Fruit fly (Drosophila melanogaster) whole organism, embryonic: ENCODE results near the gene OtopLc.

Source experiments
- Aef1 ChIP-seq: fragments of 200-800 bp; sonication (Bioruptor generic); IDR thresholded peaks from 3 replicates; pipeline ENCODE4 v1.3.6; 2022; ENCODE audit warnings: missing biosample characterization, missing genetic modification characterization
- Atf3 ChIP-seq: fragments of 200-800 bp; sonication (Bioruptor generic); optimal IDR thresholded peaks from 3 replicates; lab custom pipeline; 2016; ENCODE audit warnings: missing biosample characterization, missing genetic modification characterization
- CG10321 ChIP-seq: fragments of 200-800 bp; sonication (Bioruptor generic); IDR thresholded peaks from 2 replicates; pipeline ENCODE4 v1.3.6; 2022; ENCODE audit warnings: missing biosample characterization, missing genetic modification characterization
- CG10431 ChIP-seq: fragments of 200-800 bp; sonication (Bioruptor generic); optimal IDR thresholded peaks from 3 replicates; lab custom pipeline; 2018; ENCODE audit warnings: missing biosample characterization, mild to moderate bottlenecking, missing genetic modification characterization
- CG10979 ChIP-seq: fragments of 200-800 bp; sonication (Bioruptor generic); optimal IDR thresholded peaks from 2 replicates; lab custom pipeline; 2018; ENCODE audit warnings: missing biosample characterization, mild to moderate bottlenecking, missing genetic modification characterization, moderate library complexity
- CG11560 ChIP-seq: fragments of 200-800 bp; sonication (Bioruptor generic); IDR thresholded peaks from 3 replicates; pipeline ENCODE4 v1.3.6; 2022; ENCODE audit warnings: missing biosample characterization, missing genetic modification characterization
- CG12219 ChIP-seq: fragments of 200-800 bp; sonication (Bioruptor generic); optimal IDR thresholded peaks from 3 replicates; lab custom pipeline; 2018; ENCODE audit warnings: missing biosample characterization, mild to moderate bottlenecking, missing genetic modification characterization
- CG14860 ChIP-seq: fragments of 200-800 bp; sonication (Bioruptor generic); IDR thresholded peaks from 3 replicates; pipeline ENCODE4 v1.3.6; 2022; ENCODE audit warnings: missing biosample characterization, missing genetic modification characterization; ENCODE audit not compliant: partially characterized antibody
- CG1602 ChIP-seq: fragments of 200-800 bp; sonication (Bioruptor generic); optimal IDR thresholded peaks from 3 replicates; lab custom pipeline; 2016; ENCODE audit warnings: missing biosample characterization, missing genetic modification characterization
- CG1603 ChIP-seq: fragments of 200-800 bp; sonication (Bioruptor generic); optimal IDR thresholded peaks from 2 replicates; lab custom pipeline; 2019; ENCODE audit warnings: missing biosample characterization, mild to moderate bottlenecking, missing genetic modification characterization, moderate library complexity
- CG17802 ChIP-seq: fragments of 200-800 bp; sonication (Bioruptor generic); optimal IDR thresholded peaks from 2 replicates; lab custom pipeline; 2018; ENCODE audit warnings: missing biosample characterization, mild to moderate bottlenecking, missing genetic modification characterization, moderate library complexity
- CG1832 ChIP-seq: fragments of 200-800 bp; sonication (Bioruptor generic); optimal IDR thresholded peaks from 2 replicates; lab custom pipeline; 2017; ENCODE audit warnings: missing biosample characterization, mild to moderate bottlenecking, missing genetic modification characterization, inconsistent platforms
- CG2120 ChIP-seq: fragments of 200-800 bp; sonication (Bioruptor generic); optimal IDR thresholded peaks from 3 replicates; lab custom pipeline; 2016; ENCODE audit warnings: missing biosample characterization, missing genetic modification characterization
- CG30403 ChIP-seq: fragments of 200-800 bp; sonication (Bioruptor generic); optimal IDR thresholded peaks from 3 replicates; lab custom pipeline; 2016; ENCODE audit warnings: missing biosample characterization, missing genetic modification characterization
- CG32767 ChIP-seq: fragments of 200-800 bp; sonication (Bioruptor generic); IDR thresholded peaks from 2 replicates; pipeline ENCODE4 v1.3.6; 2022; ENCODE audit warnings: missing biosample characterization, missing genetic modification characterization
- CG3838 ChIP-seq: fragments of 200-800 bp; sonication (Bioruptor generic); optimal IDR thresholded peaks from 3 replicates; lab custom pipeline; 2016; ENCODE audit warnings: missing biosample characterization, missing genetic modification characterization
- CG4360 ChIP-seq: fragments of 200-800 bp; sonication (Bioruptor generic); IDR thresholded peaks from 2 replicates; pipeline ENCODE4 v1.3.6; 2022; ENCODE audit warnings: missing biosample characterization, missing genetic modification characterization
- CG43689 ChIP-seq: fragments of 200-800 bp; sonication (Bioruptor generic); IDR thresholded peaks from 2 replicates; pipeline ENCODE4 v1.3.6; 2022; ENCODE audit warnings: missing biosample characterization, missing genetic modification characterization
- CG4820 ChIP-seq: fragments of 200-800 bp; sonication (Bioruptor generic); optimal IDR thresholded peaks from 3 replicates; lab custom pipeline; 2016; ENCODE audit warnings: missing biosample characterization, missing genetic modification characterization
- CG7963 ChIP-seq: fragments of 200-800 bp; sonication (Bioruptor generic); IDR thresholded peaks from 3 replicates; pipeline ENCODE4 v1.3.6; 2022; ENCODE audit warnings: missing biosample characterization, missing genetic modification characterization; ENCODE audit not compliant: partially characterized antibody
- CG9817 ChIP-seq: fragments of 200-800 bp; sonication (Bioruptor generic); optimal IDR thresholded peaks from 2 replicates; lab custom pipeline; 2018; ENCODE audit warnings: missing biosample characterization, mild to moderate bottlenecking, missing genetic modification characterization, moderate library complexity
- Dad ChIP-seq: fragments of 200-800 bp; sonication (Bioruptor generic); optimal IDR thresholded peaks from 3 replicates; lab custom pipeline; 2016; ENCODE audit warnings: missing biosample characterization, missing genetic modification characterization
- Dek ChIP-seq: fragments of 200-800 bp; sonication (Bioruptor generic); optimal IDR thresholded peaks from 3 replicates; lab custom pipeline; 2019; ENCODE audit warnings: missing biosample characterization, mild to moderate bottlenecking, missing genetic modification characterization, moderate library complexity
- HLH54F ChIP-seq: fragments of 200-800 bp; sonication (Bioruptor generic); optimal IDR thresholded peaks from 3 replicates; lab custom pipeline; 2016; ENCODE audit warnings: missing biosample characterization, missing genetic modification characterization
- HmgZ ChIP-seq: fragments of 200-800 bp; sonication (Bioruptor generic); optimal IDR thresholded peaks from 2 replicates; lab custom pipeline; 2018; ENCODE audit warnings: missing biosample characterization, mild to moderate bottlenecking, missing genetic modification characterization
- Jarid2 ChIP-seq: fragments of 200-800 bp; sonication (Bioruptor generic); optimal IDR thresholded peaks from 3 replicates; lab custom pipeline; 2017; ENCODE audit warnings: mild to moderate bottlenecking, missing biosample characterization, missing genetic modification reagents, missing genetic modification characterization
- Meics ChIP-seq: fragments of 200-800 bp; sonication (Bioruptor generic); optimal IDR thresholded peaks from 2 replicates; lab custom pipeline; 2017; ENCODE audit warnings: missing biosample characterization, mild to moderate bottlenecking, missing genetic modification characterization
- NC2α ChIP-seq: fragments of 200-800 bp; sonication (Bioruptor generic); optimal IDR thresholded peaks from 2 replicates; lab custom pipeline; 2016; ENCODE audit warnings: missing biosample characterization, missing genetic modification characterization
- Nf-YA ChIP-seq: fragments of 200-800 bp; sonication (Bioruptor generic); IDR thresholded peaks from 2 replicates; pipeline ENCODE4 v1.3.6; 2022; ENCODE audit warnings: missing biosample characterization, missing genetic modification characterization
- Stat92E ChIP-seq, 3 experiments: fragments of >200 bp in 2 of 3; fragments of 200-800 bp in 1 of 3; sonication (Bioruptor generic) in 1 of 3; optimal IDR thresholded peaks; 2 replicates each; lab custom pipeline; 2017 to 2019; ENCODE audit warnings: missing biosample characterization in 3 of 3, missing genetic modification characterization in 3 of 3, mild to moderate bottlenecking in 1 of 3, moderate library complexity in 1 of 3
- aop ChIP-seq: fragments of 200-800 bp; sonication (Bioruptor generic); IDR thresholded peaks from 2 replicates; pipeline ENCODE4 v1.3.6; 2022; ENCODE audit warnings: missing biosample characterization, missing genetic modification characterization
- ap ChIP-seq: fragments of 200-800 bp; sonication (Bioruptor generic); IDR thresholded peaks from 2 replicates; pipeline ENCODE4 v1.3.6; 2022; ENCODE audit warnings: missing biosample characterization, missing genetic modification characterization
- br ChIP-seq: fragments of >200 bp; optimal IDR thresholded peaks from 2 replicates; lab custom pipeline; 2017
- caup ChIP-seq: fragments of 200-800 bp; sonication (Bioruptor generic); optimal IDR thresholded peaks from 3 replicates; lab custom pipeline; 2017; ENCODE audit warnings: missing biosample characterization, mild to moderate bottlenecking, missing genetic modification characterization, moderate library complexity; ENCODE audit not compliant: severe bottlenecking
- cg ChIP-seq: fragments of 200-800 bp; sonication (Bioruptor generic); optimal IDR thresholded peaks from 3 replicates; lab custom pipeline; 2019; ENCODE audit warnings: missing biosample characterization, mild to moderate bottlenecking, missing genetic modification characterization, moderate library complexity
- eyg ChIP-seq: fragments of 200-800 bp; sonication (Bioruptor generic); optimal IDR thresholded peaks from 3 replicates; lab custom pipeline; 2016; ENCODE audit warnings: missing biosample characterization, missing genetic modification characterization
- fd102C ChIP-seq: fragments of 200-800 bp; sonication (Bioruptor generic); optimal IDR thresholded peaks from 2 replicates; lab custom pipeline; 2018; ENCODE audit warnings: missing biosample characterization, mild to moderate bottlenecking, missing genetic modification characterization, moderate library complexity
- fd64A ChIP-seq: fragments of 200-800 bp; sonication (Bioruptor generic); optimal IDR thresholded peaks from 3 replicates; lab custom pipeline; 2018; ENCODE audit warnings: missing biosample characterization, mild to moderate bottlenecking, missing genetic modification characterization
- ftz-f1 ChIP-seq: fragments of 200-800 bp; sonication (Bioruptor generic); optimal IDR thresholded peaks from 2 replicates; lab custom pipeline; 2016; ENCODE audit warnings: missing biosample characterization, missing genetic modification characterization
- klu ChIP-seq: fragments of 200-800 bp; sonication (Bioruptor generic); IDR thresholded peaks from 2 replicates; pipeline ENCODE4 v1.3.6; 2022; ENCODE audit warnings: missing biosample characterization, missing genetic modification characterization
- lmd ChIP-seq: fragments of 200-800 bp; sonication (Bioruptor generic); IDR thresholded peaks from 2 replicates; pipeline ENCODE4 v1.3.6; 2022; ENCODE audit warnings: missing biosample characterization, missing genetic modification characterization
- nmo ChIP-seq: fragments of 200-800 bp; sonication (Bioruptor generic); optimal IDR thresholded peaks from 2 replicates; lab custom pipeline; 2018; ENCODE audit warnings: missing biosample characterization, mild to moderate bottlenecking, missing genetic modification characterization, moderate library complexity
- oc ChIP-seq: fragments of 200-800 bp; sonication (Bioruptor generic); optimal IDR thresholded peaks from 2 replicates; lab custom pipeline; 2018; ENCODE audit warnings: missing biosample characterization, mild to moderate bottlenecking, missing genetic modification characterization, moderate library complexity
- otp ChIP-seq: fragments of 200-800 bp; sonication (Bioruptor generic); IDR thresholded peaks from 3 replicates; pipeline ENCODE4, ENCODE4 v1.3.6; 2022; ENCODE audit warnings: missing biosample characterization, missing genetic modification characterization
- pho ChIP-seq: fragments of 200-800 bp; sonication (Bioruptor generic); optimal IDR thresholded peaks from 2 replicates; lab custom pipeline; 2016; ENCODE audit warnings: missing biosample characterization, missing genetic modification characterization
- phol ChIP-seq: fragments of 200-800 bp; sonication (Bioruptor generic); optimal IDR thresholded peaks from 3 replicates; lab custom pipeline; 2018; ENCODE audit warnings: missing biosample characterization, mild to moderate bottlenecking, missing genetic modification characterization, moderate library complexity
- pzg ChIP-seq: fragments of 200-800 bp; sonication (Bioruptor generic); optimal IDR thresholded peaks from 3 replicates; lab custom pipeline; 2018; ENCODE audit warnings: missing biosample characterization, mild to moderate bottlenecking, missing genetic modification characterization, moderate library complexity
- shn ChIP-seq: fragments of 200-800 bp; sonication (Bioruptor generic); optimal IDR thresholded peaks from 3 replicates; lab custom pipeline; 2016; ENCODE audit warnings: missing biosample characterization, missing genetic modification characterization
- stc ChIP-seq: fragments of 200-800 bp; sonication (Bioruptor generic); IDR thresholded peaks from 2 replicates; pipeline ENCODE4 v1.3.6; 2022; ENCODE audit warnings: missing biosample characterization, missing genetic modification characterization
- trem ChIP-seq: fragments of 200-800 bp; optimal IDR thresholded peaks from 3 replicates; lab custom pipeline; 2019; ENCODE audit warnings: missing biosample characterization, mild to moderate bottlenecking, missing genetic modification characterization, moderate library complexity

The OtopLc gene

dm6 chrX:5699824-5700498 lies 37.3 kb upstream of the OtopLc start (continued):
- TF ChIP-seq trem (tag; lab: Kevin White, UChicago) (peak; percentile 37), CG2120 (GFP tag; lab: Kevin White, UChicago) (peak; percentile 62), CG43689 (no peak), NC2α (no peak), pzg (GFP tag; lab: Kevin White, UChicago) (no peak), klu (GFP tag; lab: Robert Waterston, UW) (no peak), CG7963 (GFP tag; lab: Robert Waterston, UW) (no peak), Atf3 (GFP tag; lab: Kevin White, UChicago) (no peak), oc (tag; lab: Kevin White, UChicago) (peak; percentile 22), CG11560 (tag; lab: Robert Waterston, UW) (no peak), CG4360 (peak; percentile 12; the same call in 1 of the 2 replicates), CG17802 (tag; lab: Kevin White, UChicago) (no peak), Meics (GFP tag; lab: Kevin White, UChicago) (peak; percentile 55), fd64A (GFP tag; lab: Kevin White, UChicago) (no peak), CG1602 (GFP tag; lab: Kevin White, UChicago) (peak; percentile 52), Jarid2 (GFP tag; lab: Kevin White, UChicago) (no peak), CG10321 (GFP tag; lab: Robert Waterston, UW) (no peak), eyg (GFP tag; lab: Kevin White, UChicago) (no peak), CG12219 (peak; percentile 40), nmo (GFP tag; lab: Kevin White, UChicago) (peak; percentile 79), ftz-f1 (GFP tag; lab: Kevin White, UChicago) (no peak), phol (tag; lab: Kevin White, UChicago) (peak; percentile 75), CG14860 (GFP tag; lab: Robert Waterston, UW) (no peak), cg (no peak), CG10431 (GFP tag; lab: Kevin White, UChicago) (no peak), HmgZ (tag; lab: Kevin White, UChicago) (peak; percentile 11), CG1832 (GFP tag; lab: Kevin White, UChicago) (no peak), aop (GFP tag; lab: Robert Waterston, UW) (no peak), Stat92E (GFP tag; optimal IDR thresholded peaks at IDR 0.05; lab: Kevin White, UChicago) (peak in 1 of 3 experiments; percentile 13), Dek (tag; lab: Kevin White, UChicago) (peak; percentile 18), CG32767 (peak; percentile 39; the same call in 1 of the 2 replicates), shn (GFP tag; lab: Kevin White, UChicago) (no peak), CG10979 (tag; lab: Kevin White, UChicago) (peak; percentile 75), HLH54F (no peak), Dad (GFP tag; lab: Kevin White, UChicago) (peak; percentile 4), CG30403 (peak; percentile 73), otp (GFP tag; lab: Robert Waterston, UW) (peak; percentile 39; the same call in 1 of the 3 replicates), CG3838 (GFP tag; lab: Kevin White, UChicago) (no peak), CG1603 (peak; percentile 78), Aef1 (GFP tag; lab: Robert Waterston, UW) (peak; percentile 40), CG9817 (tag; lab: Kevin White, UChicago) (peak; percentile 33), lmd (peak; percentile 73), pho (GFP tag; lab: Kevin White, UChicago) (no peak), caup (GFP tag; lab: Kevin White, UChicago) (peak; percentile 28), stc (GFP tag; lab: Robert Waterston, UW) (peak; percentile 54), br (lab: Kevin White, UChicago) (no peak), fd102C (GFP tag; lab: Kevin White, UChicago) (no peak), Nf-YA (GFP tag; lab: Robert Waterston, UW) (peak; percentile 32; the same call in 1 of the 2 replicates), CG4820 (GFP tag; lab: Kevin White, UChicago) (peak; percentile 59), ap (GFP tag; lab: Robert Waterston, UW) (peak; percentile 69)
